Fruit fly (Drosophila melanogaster): ENCODE results near the gene CG8001.

Gene CG8001

DNA sequence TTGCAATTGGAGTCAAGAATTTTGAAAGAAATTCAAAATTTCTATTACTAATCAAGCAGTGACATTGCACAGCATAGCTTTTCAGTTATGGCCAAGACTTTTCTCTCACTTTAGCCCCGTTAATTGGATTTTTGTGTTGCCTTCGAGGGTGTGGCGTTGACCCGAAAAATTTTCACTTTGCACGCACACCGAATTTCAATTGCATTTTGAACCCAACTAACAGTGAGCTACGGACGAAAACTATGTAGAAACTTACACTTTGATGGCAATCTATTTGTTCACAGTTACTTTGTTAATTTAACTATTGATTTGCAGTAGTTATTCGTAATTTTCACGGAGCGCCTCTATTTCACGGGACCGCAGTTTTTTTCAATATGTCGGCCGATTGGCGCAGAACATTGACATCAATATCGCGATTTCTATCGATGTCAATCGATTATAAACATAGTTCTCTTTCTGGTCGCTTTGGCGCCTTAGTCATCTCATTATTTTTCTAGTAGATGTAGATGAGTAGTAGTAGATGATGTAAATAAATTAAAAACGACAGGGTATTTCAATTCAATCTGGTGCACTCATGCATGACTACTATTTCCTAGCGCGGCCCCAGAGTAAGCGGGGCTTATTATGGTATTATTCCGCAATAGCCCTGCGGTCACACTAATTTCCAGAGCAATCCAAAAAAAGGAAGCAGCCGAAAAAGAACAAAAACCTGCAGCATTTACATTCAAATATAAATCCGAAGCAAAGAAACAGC is 39.2 kb downstream of the CG8001 start, which contains the start of the genes alpha-Spec, dlt and Cdc37 (continued):
- TF ChIP-seq NfI (GFP tag; optimal IDR thresholded peaks at IDR 0.05) (peak; percentile 35), TFAM (GFP tag; optimal IDR thresholded peaks at IDR 0.05) (no peak), tll (GFP tag; optimal IDR thresholded peaks at IDR 0.05) (no peak), tgo (GFP tag; IDR thresholded peaks at IDR 0.05) (no peak), zfh2 (GFP tag; optimal IDR thresholded peaks at IDR 0.05) (no peak), hth (optimal IDR thresholded peaks at IDR 0.05) (no peak), nau (GFP tag; optimal IDR thresholded peaks at IDR 0.05) (no peak), wdn (GFP tag; IDR thresholded peaks at IDR 0.05) (no peak), pfk (GFP tag; optimal IDR thresholded peaks at IDR 0.05) (no peak), CG7372 (GFP tag; IDR thresholded peaks at IDR 0.05) (no peak), CG11456 (GFP tag; IDR thresholded peaks at IDR 0.05) (no peak), hbn (GFP tag; IDR thresholded peaks at IDR 0.05; ENCODE audit: partially characterized antibody) (peak; percentile 73), zen2 (GFP tag; IDR thresholded peaks at IDR 0.05; ENCODE audit: partially characterized antibody) (no peak; the same call in 2 of the 3 replicates), slbo (GFP tag; IDR thresholded peaks at IDR 0.05) (peak; percentile 16; the same call in 1 of the 2 replicates), CG3407 (GFP tag; optimal IDR thresholded peaks at IDR 0.05) (no peak), Doc2 (GFP tag; IDR thresholded peaks at IDR 0.05) (no peak), luna (GFP tag; optimal IDR thresholded peaks at IDR 0.05) (no peak), Six4 (GFP tag; optimal IDR thresholded peaks at IDR 0.05) (no peak), CG5953 (GFP tag; IDR thresholded peaks at IDR 0.05) (no peak), CG13424 (tag; optimal IDR thresholded peaks at IDR 0.05) (peak; percentile 12), org-1 (GFP tag; optimal IDR thresholded peaks at IDR 0.05) (no peak), CG10431 (GFP tag; optimal IDR thresholded peaks at IDR 0.05) (peak; percentile 59), mirr (GFP tag; optimal IDR thresholded peaks at IDR 0.05) (no peak), CG8478 (optimal IDR thresholded peaks at IDR 0.05) (no peak), CG6791 (GFP tag; IDR thresholded peaks at IDR 0.05; ENCODE audit: partially characterized antibody) (peak; percentile 66; the same call in 2 of the 3 replicates), Eip74EF (GFP tag; optimal IDR thresholded peaks at IDR 0.05) (no peak), zf30C (GFP tag; optimal IDR thresholded peaks at IDR 0.05) (no peak), D (optimal IDR thresholded peaks at IDR 0.05) (no peak), D (GFP tag; optimal IDR thresholded peaks at IDR 0.05) (no peak), grn (GFP tag; optimal IDR thresholded peaks at IDR 0.05) (no peak), h (optimal IDR thresholded peaks at IDR 0.05) (no peak), lilli (GFP tag; optimal IDR thresholded peaks at IDR 0.05) (peak; percentile 15), CG8388 (GFP tag; optimal IDR thresholded peaks at IDR 0.05) (peak; percentile 2), maf-S (GFP tag; optimal IDR thresholded peaks at IDR 0.05) (no peak), Stat92E (GFP tag; optimal IDR thresholded peaks at IDR 0.05) (peak in 1 of 3 experiments; percentile 21), gcm (GFP tag; optimal IDR thresholded peaks at IDR 0.05) (no peak), CG12071 (GFP tag; optimal IDR thresholded peaks at IDR 0.05) (no peak), CG12391 (tag; optimal IDR thresholded peaks at IDR 0.05) (peak; percentile 44), CG12236 (GFP tag; optimal IDR thresholded peaks at IDR 0.05) (no peak), CG32772 (GFP tag; IDR thresholded peaks at IDR 0.05) (peak; percentile 12; the same call in 1 of the 2 replicates), CG11504 (tag; optimal IDR thresholded peaks at IDR 0.05) (no peak), CkIIα-i1 (GFP tag; IDR thresholded peaks at IDR 0.05) (no peak), pita (GFP tag; optimal IDR thresholded peaks at IDR 0.05) (no peak), Ptx1 (GFP tag; IDR thresholded peaks at IDR 0.05) (no peak), CG43689 (GFP tag; IDR thresholded peaks at IDR 0.05) (no peak), btn (GFP tag; optimal IDR thresholded peaks at IDR 0.05) (no peak), CG17385 (GFP tag; optimal IDR thresholded peaks at IDR 0.05) (no peak), CoRest (tag; optimal IDR thresholded peaks at IDR 0.05) (peak; percentile 20), ash1 (GFP tag; optimal IDR thresholded peaks at IDR 0.05) (no peak), tna (GFP tag; IDR thresholded peaks at IDR 0.05; ENCODE audit: partially characterized antibody) (peak; percentile 74)
